Worm (Caenorhabditis elegans): Measurements from ENCODE around the gene fbxc-39.
"Not testable (repeated sequence)": the region's sequence is repeated elsewhere in the genome, so short reads cannot be mapped to it uniquely, and the experiment has no call there.

The fbxc-39 gene

DNA sequence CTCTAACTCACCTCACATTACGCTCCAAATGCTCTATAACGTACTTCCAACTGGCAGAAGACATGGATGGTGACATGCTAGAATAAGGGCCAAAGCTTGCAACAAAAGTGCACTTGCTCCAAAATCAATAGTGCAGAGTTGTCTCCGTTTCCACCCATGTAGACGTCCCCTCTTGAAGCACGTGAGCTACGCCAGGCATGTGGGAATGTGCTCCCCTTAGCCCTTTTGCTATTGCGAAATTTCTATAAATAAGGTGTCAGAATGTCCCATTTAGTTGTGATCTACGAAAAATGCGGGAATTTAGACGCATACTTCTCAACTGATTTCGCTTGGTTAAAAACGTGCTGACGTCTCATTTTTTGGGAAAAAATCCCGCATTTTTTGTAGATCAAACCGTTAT is 38.2 kb upstream of the fbxc-39 start:
- no peak for TF ChIP-seq ceh-22 (tag; optimal IDR thresholded peaks at IDR 0.05)
- TF ChIP-seq pat-9 (tag; optimal IDR thresholded peaks at IDR 0.05), result no peak
- TF ChIP-seq unc-86 (tag; optimal IDR thresholded peaks at IDR 0.05), result no peak
- TF ChIP-seq syd-9 (tag; optimal IDR thresholded peaks at IDR 0.05), result no peak
- TF ChIP-seq hlh-6 (tag; optimal IDR thresholded peaks at IDR 0.05), result no peak
- TF ChIP-seq pha-4 (tag; optimal IDR thresholded peaks at IDR 0.05), result no peak
- TF ChIP-seq ceh-19 (GFP tag; optimal IDR thresholded peaks at IDR 0.05), result peak; percentile 28
- no peak for TF ChIP-seq fax-1 (tag; optimal IDR thresholded peaks at IDR 0.05)
- TF ChIP-seq ceh-48 (tag; optimal IDR thresholded peaks at IDR 0.05), result peak; percentile 46
- TF ChIP-seq odd-2 (tag; optimal IDR thresholded peaks at IDR 0.05), result no peak
- no peak for TF ChIP-seq unc-55 (GFP tag; optimal IDR thresholded peaks at IDR 0.05)

- TF ChIP-seq K09A11.1 (tag; optimal IDR thresholded peaks at IDR 0.05; ENCODE audit: insufficient read depth) (no peak), ceh-2 (tag; optimal IDR thresholded peaks at IDR 0.05) (no peak), ceh-31 (tag; optimal IDR thresholded peaks at IDR 0.05) (no peak), hlh-15 (tag; optimal IDR thresholded peaks at IDR 0.05) (no peak), lin-11 (tag; optimal IDR thresholded peaks at IDR 0.05) (no peak), hlh-6 (tag; optimal IDR thresholded peaks at IDR 0.05) (no peak), hlh-30 (tag; optimal IDR thresholded peaks at IDR 0.05; ENCODE audit: insufficient read depth) (peak; percentile 60), C08G9.2 (tag; optimal IDR thresholded peaks at IDR 0.05) (no peak), ceh-48 (tag; optimal IDR thresholded peaks at IDR 0.05) (peak; percentile 6)
Measured at ce11 chrII:953052-953451, 35.5 kb upstream of the fbxc-39 start.

ce11 chrII:954626-955025 is 33.9 kb upstream of the fbxc-39 start, which contains the start of gene fbxc-7:
Gene fbxc-7, plus strand, starts transcription at chrII:954926.
- not testable (repeated sequence) for TF ChIP-seq ttx-3 (tag; optimal IDR thresholded peaks at IDR 0.05); C38D4.7 (GFP tag; optimal IDR thresholded peaks at IDR 0.05); ceh-48 (tag; optimal IDR thresholded peaks at IDR 0.05)

ce11 chrII:958618-959017 is 29.9 kb upstream of the fbxc-39 start, which contains the start of gene sdz-4:
Gene sdz-4, plus strand, starts transcription at chrII:958918.
- TF ChIP-seq unc-3 (GFP tag; conservative IDR thresholded peaks at IDR 0.05) (no peak), unc-3 (tag; optimal IDR thresholded peaks at IDR 0.05) (no peak), ceh-45 (GFP tag; IDR thresholded peaks at IDR 0.05) (no peak), zip-5 (tag; optimal IDR thresholded peaks at IDR 0.05) (no peak)

ce11 chrII:960218-960617 is 28.3 kb upstream of the fbxc-39 start, which contains the start of the genes C32B5.18 and C32B5.7:
Gene C32B5.18, plus strand, starts transcription at chrII:960518.
Gene C32B5.7, plus strand, starts transcription at chrII:960528.
- TF ChIP-seq ceh-14 (tag; optimal IDR thresholded peaks at IDR 0.05), result no peak
- no peak for TF ChIP-seq ceh-24 (tag; optimal IDR thresholded peaks at IDR 0.05)
- TF ChIP-seq ceh-18 (tag; optimal IDR thresholded peaks at IDR 0.05), result no peak
- no peak for TF ChIP-seq pros-1 (tag; optimal IDR thresholded peaks at IDR 0.05)
- TF ChIP-seq nhr-11 (tag; optimal IDR thresholded peaks at IDR 0.05), result no peak
- TF ChIP-seq ceh-22 (tag; optimal IDR thresholded peaks at IDR 0.05), result no peak
- no peak for TF ChIP-seq sdc-2 (tag; optimal IDR thresholded peaks at IDR 0.05)
- TF ChIP-seq npax-4 (tag; optimal IDR thresholded peaks at IDR 0.05), result no peak
- no peak for TF ChIP-seq fax-1 (tag; optimal IDR thresholded peaks at IDR 0.05)
- no peak for TF ChIP-seq pha-2 (tag; optimal IDR thresholded peaks at IDR 0.05)
- TF ChIP-seq fkh-6 (tag; optimal IDR thresholded peaks at IDR 0.05), result no peak

DNA sequence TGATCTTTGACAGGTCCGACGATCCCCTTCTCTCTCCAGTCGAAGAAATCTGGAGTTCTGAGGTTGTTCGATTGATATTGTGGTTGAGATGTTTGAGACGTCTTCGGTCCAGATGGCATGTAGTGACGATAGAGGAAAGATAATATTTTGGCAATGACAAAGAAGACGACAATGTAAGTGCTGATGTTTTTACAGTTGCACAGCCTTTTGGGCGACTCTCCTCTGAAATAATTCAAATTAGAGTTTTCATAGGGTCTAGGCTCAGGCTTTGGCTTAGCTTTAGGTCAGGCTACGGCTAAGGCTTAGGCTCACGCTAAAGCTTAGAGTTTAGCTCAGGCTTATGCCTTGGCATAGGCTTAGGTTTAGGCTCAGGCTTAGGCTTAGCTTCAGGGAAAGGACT is 26.6 kb upstream of the fbxc-39 start, which contains the start of gene C32B5.13:
C32B5.13 (minus strand) TSS at position 101 of the 400 bp plus-strand sequence.
- TF ChIP-seq hlh-15 (tag; optimal IDR thresholded peaks at IDR 0.05), result no peak
- no peak for TF ChIP-seq T23F11.4 (GFP tag; optimal IDR thresholded peaks at IDR 0.05)
- no peak for TF ChIP-seq sdc-2 (tag; optimal IDR thresholded peaks at IDR 0.05)
- no peak for TF ChIP-seq odd-2 (tag; optimal IDR thresholded peaks at IDR 0.05)

Measured in whole organism, late embryonic.